Worm (Caenorhabditis elegans) whole organism, L2 larva: ENCODE measurements around the gene ubxn-5.
A peak's percentile ranks its signal among the peaks of the same experiment; 100 is the strongest.

Experiments
- C34F6.9 ChIP-seq: fragments of 150-350 bp; optimal IDR thresholded peaks from 2 replicates; lab custom pipeline; 2014; ENCODE audit warnings: missing biosample characterization, missing genetic modification characterization
- F13H6.1 ChIP-seq: sonication (generic microtip); optimal IDR thresholded peaks from 2 replicates; lab custom pipeline; 2016; ENCODE audit warnings: missing genetic modification characterization, missing compliant biosample characterization
- R02D3.7 ChIP-seq: fragments of 150-350 bp; optimal IDR thresholded peaks from 2 replicates; lab custom pipeline; 2014; ENCODE audit warnings: missing biosample characterization, missing genetic modification characterization
- Y55F3AM.14 ChIP-seq: fragments of 200-800 bp; sonication (Bioruptor generic); optimal IDR thresholded peaks from 2 replicates; lab custom pipeline; 2018; ENCODE audit warnings: mild to moderate bottlenecking, missing genetic modification characterization, missing compliant biosample characterization
- ZK546.5 ChIP-seq: sonication (generic microtip); optimal IDR thresholded peaks from 2 replicates; lab custom pipeline; 2017; ENCODE audit warnings: missing biosample characterization, missing genetic modification characterization
- alr-1 ChIP-seq: fragments of 150-350 bp; optimal IDR thresholded peaks from 2 replicates; lab custom pipeline; 2014; ENCODE audit warnings: missing biosample characterization, missing genetic modification characterization
- blmp-1 ChIP-seq: sonication (generic microtip); optimal IDR thresholded peaks from 2 replicates; lab custom pipeline; 2017; ENCODE audit warnings: missing genetic modification characterization, mild to moderate bottlenecking, missing compliant biosample characterization, antibody characterized with exemption, moderate library complexity; ENCODE audit not compliant: insufficient read depth
- ceh-16 ChIP-seq: fragments of 150-350 bp; optimal IDR thresholded peaks from 2 replicates; lab custom pipeline; 2014; ENCODE audit warnings: missing biosample characterization, missing genetic modification characterization
- crh-2 ChIP-seq: sonication (generic microtip); optimal IDR thresholded peaks from 2 replicates; lab custom pipeline; 2017; ENCODE audit warnings: missing biosample characterization, missing genetic modification characterization
- dmd-4 ChIP-seq: sonication (generic microtip); optimal IDR thresholded peaks from 2 replicates; lab custom pipeline; 2017; ENCODE audit warnings: missing biosample characterization, missing genetic modification characterization
- egl-27 ChIP-seq: sonication (generic microtip); optimal IDR thresholded peaks from 3 replicates; lab custom pipeline; 2017; ENCODE audit warnings: missing biosample characterization, missing genetic modification reagents, missing genetic modification characterization
- elt-3 ChIP-seq: sonication (generic microtip); optimal IDR thresholded peaks from 2 replicates; lab custom pipeline; 2017; ENCODE audit warnings: missing biosample characterization, missing genetic modification characterization
- fos-1 ChIP-seq: fragments of 150-350 bp; optimal IDR thresholded peaks from 2 replicates; lab custom pipeline; 2014; ENCODE audit warnings: missing biosample characterization, missing genetic modification characterization
- gmeb-1 ChIP-seq: fragments of 150-350 bp; optimal IDR thresholded peaks from 2 replicates; lab custom pipeline; 2014; ENCODE audit warnings: missing biosample characterization, missing genetic modification characterization
- lin-11 ChIP-seq: fragments of 150-350 bp; sonication (generic microtip); optimal IDR thresholded peaks from 2 replicates; lab custom pipeline; 2014; ENCODE audit warnings: missing biosample characterization, missing genetic modification characterization, inconsistent platforms, mixed read lengths
- lin-13 ChIP-seq: fragments of 150-350 bp; optimal IDR thresholded peaks from 2 replicates; lab custom pipeline; 2014; ENCODE audit warnings: missing biosample characterization, missing genetic modification reagents, missing genetic modification characterization
- lsy-2 ChIP-seq, 2 experiments: fragments of 150-350 bp in 1 of 2; sonication (generic microtip) in 1 of 2; optimal IDR thresholded peaks; 2 replicates each; lab custom pipeline; 2014 to 2017; ENCODE audit warnings: missing biosample characterization in 2 of 2, missing genetic modification characterization in 2 of 2
- mab-5 ChIP-seq: fragments of 150-350 bp; optimal IDR thresholded peaks from 2 replicates; lab custom pipeline; 2014; ENCODE audit warnings: missing biosample characterization, missing genetic modification characterization
- mdl-1 ChIP-seq, 2 experiments: fragments of 150-350 bp in 1 of 2; sonication (generic microtip) in 1 of 2; optimal IDR thresholded peaks; 2 replicates each; lab custom pipeline; 2017; ENCODE audit warnings: missing biosample characterization in 2 of 2, missing genetic modification characterization in 2 of 2
- nhr-10 ChIP-seq: sonication (generic microtip); optimal IDR thresholded peaks from 2 replicates; lab custom pipeline; 2017; ENCODE audit warnings: missing biosample characterization, missing genetic modification characterization
- nhr-11 ChIP-seq: fragments of 150-350 bp; optimal IDR thresholded peaks from 2 replicates; lab custom pipeline; 2014; ENCODE audit warnings: missing biosample characterization, missing genetic modification characterization
- nhr-12 ChIP-seq: fragments of 150-350 bp; optimal IDR thresholded peaks from 2 replicates; lab custom pipeline; 2014; ENCODE audit warnings: missing biosample characterization, missing genetic modification characterization
- nhr-129 ChIP-seq: fragments of 150-350 bp; optimal IDR thresholded peaks from 2 replicates; lab custom pipeline; 2014; ENCODE audit warnings: missing biosample characterization, missing genetic modification characterization
- nhr-21 ChIP-seq: fragments of 150-350 bp; optimal IDR thresholded peaks from 2 replicates; lab custom pipeline; 2014; ENCODE audit warnings: missing biosample characterization, missing genetic modification characterization
- nhr-23 ChIP-seq: fragments of 150-350 bp; optimal IDR thresholded peaks from 2 replicates; lab custom pipeline; 2014; ENCODE audit warnings: missing biosample characterization, missing genetic modification reagents, missing genetic modification characterization
- nhr-25 ChIP-seq: fragments of 150-350 bp; sonication (generic microtip); optimal IDR thresholded peaks from 3 replicates; lab custom pipeline; 2014; ENCODE audit warnings: missing biosample characterization, missing genetic modification characterization
- peb-1 ChIP-seq: fragments of 150-350 bp; optimal IDR thresholded peaks from 2 replicates; lab custom pipeline; 2014; ENCODE audit warnings: missing biosample characterization, missing genetic modification characterization
- sem-4 ChIP-seq: fragments of 150-350 bp; optimal IDR thresholded peaks from 2 replicates; lab custom pipeline; 2014; ENCODE audit warnings: missing biosample characterization, missing genetic modification reagents, missing genetic modification characterization
- sma-3 ChIP-seq: sonication (generic microtip); optimal IDR thresholded peaks from 2 replicates; lab custom pipeline; 2016; ENCODE audit warnings: missing genetic modification reagents, missing genetic modification characterization, missing compliant biosample characterization
- sma-9 ChIP-seq, 2 experiments: fragments of 150-350 bp in 1 of 2; sonication (generic microtip) in 1 of 2; optimal IDR thresholded peaks; 2 replicates each; lab custom pipeline; 2014 to 2016; ENCODE audit warnings: missing genetic modification characterization in 2 of 2, mild to moderate bottlenecking in 1 of 2, missing biosample characterization in 1 of 2, missing compliant biosample characterization in 1 of 2, missing genetic modification reagents in 1 of 2, moderate library complexity in 1 of 2
- snpc-4 ChIP-seq: fragments of 150-350 bp; optimal IDR thresholded peaks from 2 replicates; lab custom pipeline; 2014; ENCODE audit warnings: missing biosample characterization, missing genetic modification characterization
- unc-39 ChIP-seq: fragments of 150-350 bp; optimal IDR thresholded peaks from 2 replicates; lab custom pipeline; 2014; ENCODE audit warnings: missing biosample characterization, missing genetic modification characterization
- unc-55 ChIP-seq: fragments of 150-350 bp; sonication (generic microtip); optimal IDR thresholded peaks from 3 replicates; lab custom pipeline; 2014; ENCODE audit warnings: missing biosample characterization, missing genetic modification reagents, missing genetic modification characterization
- unc-62 ChIP-seq: fragments of 150-350 bp; optimal IDR thresholded peaks from 2 replicates; lab custom pipeline; 2014; ENCODE audit warnings: missing biosample characterization, missing genetic modification reagents, missing genetic modification characterization
- zag-1 ChIP-seq: fragments of 150-350 bp; optimal IDR thresholded peaks from 2 replicates; lab custom pipeline; 2014; ENCODE audit warnings: missing biosample characterization, missing genetic modification characterization
- ztf-1 ChIP-seq: fragments of 200-800 bp; sonication (Bioruptor generic); conservative IDR thresholded peaks from 2 replicates; pipeline ENCODE4 v1.3.6; 2022; ENCODE audit warnings: missing genetic modification characterization, missing compliant biosample characterization
- ztf-11 ChIP-seq: sonication (generic microtip); optimal IDR thresholded peaks from 2 replicates; lab custom pipeline; 2017; ENCODE audit warnings: missing biosample characterization, missing genetic modification characterization
- ztf-4 ChIP-seq: fragments of 150-350 bp; optimal IDR thresholded peaks from 2 replicates; lab custom pipeline; 2014; ENCODE audit warnings: missing biosample characterization, missing genetic modification characterization

The ubxn-5 gene

DNA sequence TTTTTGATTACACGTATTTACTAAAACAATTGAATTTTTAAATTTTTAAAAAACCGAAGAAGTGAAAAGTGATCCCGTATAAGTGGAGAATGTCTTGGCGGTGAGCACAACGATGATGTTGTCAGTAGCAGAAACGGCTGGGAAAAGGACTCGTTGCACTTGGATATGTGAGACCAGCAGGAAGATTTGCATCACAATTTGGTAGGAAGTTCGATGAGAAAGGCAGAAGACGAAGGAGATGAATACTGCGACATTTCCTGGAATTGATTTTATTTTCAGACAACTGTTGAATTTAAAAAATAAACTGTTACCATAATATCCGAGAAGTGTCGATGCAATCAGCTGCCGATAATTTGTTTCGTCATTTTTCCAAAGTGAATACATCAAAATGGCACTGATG, 34.4 kb downstream of the ubxn-5 start, which contains the start of gene R05H5.4:
Gene R05H5.4 (minus strand): TSS at position 101 of the 400 bp plus-strand sequence.
- TF ChIP-seq sma-3 (no peak), blmp-1 (tag; lab: Kevin White, UChicago) (no peak), nhr-12 (tag; lab: Kevin White, UChicago) (no peak), fos-1 (no peak), nhr-11 (no peak), nhr-129 (no peak), lsy-2 (tag; optimal IDR thresholded peaks at IDR 0.05; lab: Kevin White, UChicago) (no peak), sem-4 (no peak), Y55F3AM.14 (GFP tag; lab: Kevin White, UChicago) (no peak), peb-1 (tag; lab: Kevin White, UChicago) (no peak), unc-55 (no peak), ceh-16 (tag; lab: Kevin White, UChicago) (no peak), dmd-4 (tag; lab: Kevin White, UChicago) (no peak), snpc-4 (no peak), mab-5 (tag; lab: Kevin White, UChicago) (no peak), ztf-11 (tag; lab: Kevin White, UChicago) (no peak), nhr-25 (tag; lab: Kevin White, UChicago) (no peak), nhr-10 (tag; lab: Kevin White, UChicago) (no peak), zag-1 (tag; lab: Kevin White, UChicago) (no peak)

ce11 chrII:10198486-10198885, 35.8 kb downstream of the ubxn-5 start:
- TF ChIP-seq unc-62 (GFP tag; lab: Kevin White, UChicago) (no peak), lin-11 (no peak), snpc-4 (no peak), mdl-1 (tag; optimal IDR thresholded peaks at IDR 0.05; lab: Kevin White, UChicago) (no peak), sma-3 (no peak), nhr-10 (tag; lab: Kevin White, UChicago) (no peak)

DNA sequence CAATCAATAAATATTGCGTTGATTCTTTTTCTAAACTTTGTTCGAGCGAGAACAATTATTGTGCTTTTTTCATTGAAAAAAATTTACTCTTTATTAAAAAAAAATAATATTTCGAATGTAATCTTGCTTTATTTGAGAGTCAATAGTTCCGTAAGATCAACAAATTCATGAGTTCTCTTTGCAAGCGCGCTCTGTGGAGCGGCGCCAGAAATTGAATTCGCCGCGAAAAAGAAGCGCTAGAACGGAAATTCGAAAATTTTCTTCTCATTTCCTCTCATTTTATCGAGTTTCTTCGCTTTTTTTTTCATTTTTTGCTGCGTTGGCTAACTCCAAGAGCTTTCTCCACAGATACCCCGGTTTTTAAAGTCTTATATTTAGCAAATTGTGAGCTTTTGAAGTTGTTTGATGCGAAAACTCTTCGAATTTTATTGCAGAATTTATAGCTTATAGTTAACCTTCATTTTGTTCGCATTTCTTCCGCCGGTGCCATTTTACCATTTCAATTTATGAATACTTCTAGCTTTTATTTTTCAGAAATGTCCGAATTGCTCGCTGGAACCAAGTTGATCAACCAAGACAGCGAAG, 37.1 kb downstream of the ubxn-5 start, which contains the start of gene R05H5.3:
Gene R05H5.3 (plus strand): TSS at position 535 of the 585 bp plus-strand sequence.
- no peak for TF ChIP-seq sem-4
- TF ChIP-seq R02D3.7 (tag; lab: Kevin White, UChicago), result no peak
- no peak for TF ChIP-seq ztf-11 (tag; lab: Kevin White, UChicago)
- TF ChIP-seq gmeb-1 (tag; lab: Kevin White, UChicago), result peak; percentile 74
- no peak for TF ChIP-seq alr-1 (tag; lab: Kevin White, UChicago)
- TF ChIP-seq lin-13 (GFP tag; lab: Kevin White, UChicago), result peak; percentile 54
- TF ChIP-seq elt-3 (tag; lab: Kevin White, UChicago), result no peak
- no peak for TF ChIP-seq lin-11
- TF ChIP-seq crh-2 (tag; lab: Kevin White, UChicago), result peak; percentile 39
- TF ChIP-seq peb-1 (tag; lab: Kevin White, UChicago), result no peak
- peak; percentile 27 for TF ChIP-seq sma-3
- no peak for TF ChIP-seq unc-39
- peak; percentile 30 for TF ChIP-seq sma-9 (GFP tag; optimal IDR thresholded peaks at IDR 0.05; lab: Kevin White, UChicago)
- no peak for TF ChIP-seq sma-9 (tag; optimal IDR thresholded peaks at IDR 0.05; lab: Kevin White, UChicago)
- TF ChIP-seq ztf-1 (GFP tag; lab: Robert Waterston, UW), result no peak
- no peak for TF ChIP-seq ZK546.5 (tag; lab: Kevin White, UChicago)
- TF ChIP-seq lsy-2 (tag; optimal IDR thresholded peaks at IDR 0.05; lab: Kevin White, UChicago), result peak in 1 of 2 experiments; percentile 78
- TF ChIP-seq fos-1, result peak; percentile 29
- no peak for TF ChIP-seq dmd-4 (tag; lab: Kevin White, UChicago)
- TF ChIP-seq ceh-16 (tag; lab: Kevin White, UChicago), result no peak
- TF ChIP-seq unc-55, result peak; percentile 87
- TF ChIP-seq nhr-129, result peak; percentile 69
- TF ChIP-seq C34F6.9, result peak; percentile 69
- no peak for TF ChIP-seq unc-62 (GFP tag; lab: Kevin White, UChicago)
- TF ChIP-seq nhr-10 (tag; lab: Kevin White, UChicago), result no peak
- no peak for TF ChIP-seq nhr-21 (tag; lab: Kevin White, UChicago)
- TF ChIP-seq zag-1 (tag; lab: Kevin White, UChicago), result peak; percentile 34
- no peak for TF ChIP-seq F13H6.1 (tag; lab: Kevin White, UChicago)
- TF ChIP-seq mab-5 (tag; lab: Kevin White, UChicago), result no peak
- TF ChIP-seq nhr-23 (tag; lab: Kevin White, UChicago), result no peak
- TF ChIP-seq egl-27 (tag; lab: Kevin White, UChicago), result no peak
- no peak for TF ChIP-seq ztf-4 (tag; lab: Kevin White, UChicago)
